Worm (Caenorhabditis elegans) whole organism, L2 larva: ENCODE data around the gene C34F6.12.

Experiments used
- ZK546.5 ChIP-seq: sonication (generic microtip); optimal IDR thresholded peaks from 2 replicates; lab custom pipeline; 2017; ENCODE audit warnings: missing biosample characterization, missing genetic modification characterization
- aly-2 ChIP-seq: fragments of 150-350 bp; optimal IDR thresholded peaks from 2 replicates; lab custom pipeline; 2014; ENCODE audit warnings: missing biosample characterization, missing genetic modification characterization
- ama-1 ChIP-seq: fragments of 150-350 bp; optimal IDR thresholded peaks from 2 replicates; lab custom pipeline; 2018; ENCODE audit warnings: inconsistent platforms
- crh-2 ChIP-seq: sonication (generic microtip); optimal IDR thresholded peaks from 2 replicates; lab custom pipeline; 2017; ENCODE audit warnings: missing biosample characterization, missing genetic modification characterization
- lin-39 ChIP-seq: fragments of 150-350 bp; optimal IDR thresholded peaks from 2 replicates; lab custom pipeline; 2014; ENCODE audit warnings: missing biosample characterization, missing genetic modification reagents, missing genetic modification characterization
- mbf-1 ChIP-seq: sonication (generic microtip); optimal IDR thresholded peaks from 2 replicates; lab custom pipeline; 2017; ENCODE audit warnings: missing biosample characterization, missing genetic modification characterization
- mdl-1 ChIP-seq, 2 experiments: fragments of 150-350 bp in 1 of 2; sonication (generic microtip) in 1 of 2; optimal IDR thresholded peaks; 2 replicates each; lab custom pipeline; 2017; ENCODE audit warnings: missing biosample characterization in 2 of 2, missing genetic modification characterization in 2 of 2
- nhr-237 ChIP-seq: fragments of 150-350 bp; optimal IDR thresholded peaks from 2 replicates; lab custom pipeline; 2014; ENCODE audit warnings: missing biosample characterization, missing genetic modification characterization
- nhr-77 ChIP-seq: fragments of 150-350 bp; optimal IDR thresholded peaks from 2 replicates; lab custom pipeline; 2014; ENCODE audit warnings: missing biosample characterization, missing genetic modification characterization
- unc-39 ChIP-seq: fragments of 150-350 bp; optimal IDR thresholded peaks from 2 replicates; lab custom pipeline; 2014; ENCODE audit warnings: missing biosample characterization, missing genetic modification characterization
- ztf-11 ChIP-seq: sonication (generic microtip); optimal IDR thresholded peaks from 2 replicates; lab custom pipeline; 2017; ENCODE audit warnings: missing biosample characterization, missing genetic modification characterization

DNA sequence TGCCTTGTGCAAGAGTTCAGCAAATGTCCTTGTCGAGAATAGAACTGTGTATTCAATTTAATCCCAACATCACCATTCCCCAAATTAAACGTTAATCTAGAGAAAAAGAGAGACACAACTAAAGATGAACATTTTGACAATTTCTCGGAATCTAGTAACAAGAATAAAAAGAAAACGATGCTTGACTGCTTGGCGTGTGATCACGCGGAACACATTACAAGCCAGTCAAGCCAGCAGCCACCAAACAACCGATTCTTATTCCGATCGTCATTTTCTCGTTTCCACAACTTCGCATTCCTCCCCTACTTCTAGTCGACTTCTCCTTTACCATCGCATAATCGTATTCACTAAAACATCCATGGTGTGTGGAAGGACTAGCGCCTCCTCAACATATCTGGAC is 22.9 kb upstream of the C34F6.12 start:
- TF ChIP-seq crh-2 (tag; lab: Kevin White, UChicago) = no peak
- TF ChIP-seq ztf-11 = no peak
- no peak for TF ChIP-seq aly-2 (tag; lab: Kevin White, UChicago)
- no peak for TF ChIP-seq nhr-237 (tag; lab: Kevin White, UChicago)
- TF ChIP-seq nhr-77 (tag; lab: Kevin White, UChicago) = no peak
- no peak for TF ChIP-seq ama-1 (lab: Kevin White, UChicago)
- TF ChIP-seq unc-39 (tag; lab: Kevin White, UChicago) = no peak
- no peak for TF ChIP-seq mbf-1 (tag; lab: Kevin White, UChicago)
- no peak for TF ChIP-seq ZK546.5 (tag; lab: Kevin White, UChicago)
- no peak for TF ChIP-seq lin-39
- no peak for TF ChIP-seq mdl-1 (tag; optimal IDR thresholded peaks at IDR 0.05; lab: Kevin White, UChicago)
